Worm (Caenorhabditis elegans): Measurements from ENCODE around the gene Y53G8AM.6.
"Not testable (repeated sequence)": the region's sequence is repeated elsewhere in the genome, so short reads cannot be mapped to it uniquely, and the experiment has no call there.

The Y53G8AM.6 gene

ce11 chrIII:3259691-3260090, at the start of gene Y53G8AM.6:
Gene Y53G8AM.6 (minus strand): TSS chrIII:3259791.
- not testable (repeated sequence) for TF ChIP-seq T22C8.4 (GFP tag; IDR thresholded peaks at IDR 0.05); tab-1 (GFP tag; IDR thresholded peaks at IDR 0.05); ref-1 (GFP tag; conservative IDR thresholded peaks at IDR 0.05)

- TF ChIP-seq cog-1 (tag; optimal IDR thresholded peaks at IDR 0.05) (no peak), tab-1 (GFP tag; IDR thresholded peaks at IDR 0.05) (no peak), ztf-23 (GFP tag; IDR thresholded peaks at IDR 0.05) (no peak), klf-2 (GFP tag; conservative IDR thresholded peaks at IDR 0.05) (no peak), med-1 (GFP tag; optimal IDR thresholded peaks at IDR 0.05; ENCODE audit: insufficient read depth) (no peak)
Observed at ce11 chrIII:3308940-3309339, 49.3 kb upstream of the Y53G8AM.6 start.

ce11 chrIII:3307379-3307778, 47.8 kb upstream of the Y53G8AM.6 start:
- TF ChIP-seq ztf-23 (GFP tag; IDR thresholded peaks at IDR 0.05), result no peak
- no peak for TF ChIP-seq klf-2 (GFP tag; conservative IDR thresholded peaks at IDR 0.05)
- TF ChIP-seq cog-1 (tag; optimal IDR thresholded peaks at IDR 0.05), result no peak
- no peak for TF ChIP-seq ztf-29 (GFP tag; IDR thresholded peaks at IDR 0.05)
- no peak; the same call in 1 of the 2 replicates for TF ChIP-seq T22C8.4 (GFP tag; IDR thresholded peaks at IDR 0.05)

- TF ChIP-seq ref-1 (GFP tag; conservative IDR thresholded peaks at IDR 0.05), result no peak
- TF ChIP-seq flt-1 (GFP tag; IDR thresholded peaks at IDR 0.05), result no peak
- TF ChIP-seq ztf-29 (GFP tag; IDR thresholded peaks at IDR 0.05), result no peak
- TF ChIP-seq ztf-23 (GFP tag; IDR thresholded peaks at IDR 0.05), result no peak
- TF ChIP-seq T22C8.4 (GFP tag; IDR thresholded peaks at IDR 0.05), result no peak
- no peak for TF ChIP-seq klf-2 (GFP tag; conservative IDR thresholded peaks at IDR 0.05)
- no peak for TF ChIP-seq med-1 (GFP tag; optimal IDR thresholded peaks at IDR 0.05; ENCODE audit: insufficient read depth)
- TF ChIP-seq tab-1 (GFP tag; IDR thresholded peaks at IDR 0.05), result no peak
- TF ChIP-seq cog-1 (tag; optimal IDR thresholded peaks at IDR 0.05), result no peak
Observed at ce11 chrIII:3306322-3306721, 46.7 kb upstream of the Y53G8AM.6 start.

ce11 chrIII:3304554-3304953, 45.0 kb upstream of the Y53G8AM.6 start:
- TF ChIP-seq ztf-23 (GFP tag; IDR thresholded peaks at IDR 0.05), result no peak
- TF ChIP-seq T22C8.4 (GFP tag; IDR thresholded peaks at IDR 0.05), result no peak

- TF ChIP-seq ref-1 (GFP tag; conservative IDR thresholded peaks at IDR 0.05), result no peak
- TF ChIP-seq med-1 (GFP tag; optimal IDR thresholded peaks at IDR 0.05; ENCODE audit: insufficient read depth), result no peak
- TF ChIP-seq klf-2 (GFP tag; conservative IDR thresholded peaks at IDR 0.05), result no peak
- TF ChIP-seq T22C8.4 (GFP tag; IDR thresholded peaks at IDR 0.05), result no peak
- no peak for TF ChIP-seq tab-1 (GFP tag; IDR thresholded peaks at IDR 0.05)
- no peak for TF ChIP-seq cog-1 (tag; optimal IDR thresholded peaks at IDR 0.05)
- TF ChIP-seq flt-1 (GFP tag; IDR thresholded peaks at IDR 0.05), result no peak
- no peak for TF ChIP-seq ztf-23 (GFP tag; IDR thresholded peaks at IDR 0.05)
- no peak for TF ChIP-seq ztf-29 (GFP tag; IDR thresholded peaks at IDR 0.05)
Observed at ce11 chrIII:3297151-3297550, 37.6 kb upstream of the Y53G8AM.6 start, which contains the start of gene Y53G8AR.5. Gene Y53G8AR.5 (plus strand): TSS chrIII:3297451.

- no peak for TF ChIP-seq tab-1 (GFP tag; IDR thresholded peaks at IDR 0.05)
- no peak for TF ChIP-seq cog-1 (tag; optimal IDR thresholded peaks at IDR 0.05)
- no peak for TF ChIP-seq klf-2 (GFP tag; conservative IDR thresholded peaks at IDR 0.05)
- TF ChIP-seq flt-1 (GFP tag; IDR thresholded peaks at IDR 0.05), result no peak
- TF ChIP-seq ztf-23 (GFP tag; IDR thresholded peaks at IDR 0.05), result no peak
- no peak for TF ChIP-seq med-1 (GFP tag; optimal IDR thresholded peaks at IDR 0.05; ENCODE audit: insufficient read depth)
- no peak for TF ChIP-seq ztf-29 (GFP tag; IDR thresholded peaks at IDR 0.05)
- no peak for TF ChIP-seq ref-1 (GFP tag; conservative IDR thresholded peaks at IDR 0.05)
- TF ChIP-seq T22C8.4 (GFP tag; IDR thresholded peaks at IDR 0.05), result no peak
Observed at ce11 chrIII:3294283-3294793, 34.7 kb upstream of the Y53G8AM.6 start, which contains the start of the genes Y53G8AR.8 and Y53G8AR.6. Gene Y53G8AR.8 (minus strand): TSS chrIII:3294330. Gene Y53G8AR.6 (plus strand): TSS chrIII:3294743.

- TF ChIP-seq ref-1 (GFP tag; conservative IDR thresholded peaks at IDR 0.05) (no peak), ztf-29 (GFP tag; IDR thresholded peaks at IDR 0.05) (no peak), ztf-23 (GFP tag; IDR thresholded peaks at IDR 0.05) (no peak), med-1 (GFP tag; optimal IDR thresholded peaks at IDR 0.05; ENCODE audit: insufficient read depth) (no peak), tab-1 (GFP tag; IDR thresholded peaks at IDR 0.05) (no peak), klf-2 (GFP tag; conservative IDR thresholded peaks at IDR 0.05) (no peak), flt-1 (GFP tag; IDR thresholded peaks at IDR 0.05) (no peak), cog-1 (tag; optimal IDR thresholded peaks at IDR 0.05) (no peak), T22C8.4 (GFP tag; IDR thresholded peaks at IDR 0.05) (no peak)
Observed at ce11 chrIII:3281860-3282358, 22.3 kb upstream of the Y53G8AM.6 start, which contains the start of gene mfsd-8. Gene mfsd-8 (plus strand): TSS chrIII:3282308.

ce11 chrIII:3279304-3279703, 19.7 kb upstream of the Y53G8AM.6 start:
- TF ChIP-seq ref-1 (GFP tag; conservative IDR thresholded peaks at IDR 0.05), result no peak
- TF ChIP-seq ztf-29 (GFP tag; IDR thresholded peaks at IDR 0.05), result no peak
- TF ChIP-seq T22C8.4 (GFP tag; IDR thresholded peaks at IDR 0.05), result no peak
- TF ChIP-seq med-1 (GFP tag; optimal IDR thresholded peaks at IDR 0.05; ENCODE audit: insufficient read depth), result no peak
- TF ChIP-seq ztf-23 (GFP tag; IDR thresholded peaks at IDR 0.05), result 0 out of 2 replicates have a peak, but pooled peaks have one; percentile 39
- TF ChIP-seq tab-1 (GFP tag; IDR thresholded peaks at IDR 0.05), result no peak
- no peak for TF ChIP-seq klf-2 (GFP tag; conservative IDR thresholded peaks at IDR 0.05)
- peak; percentile 55 for TF ChIP-seq cog-1 (tag; optimal IDR thresholded peaks at IDR 0.05)
- TF ChIP-seq flt-1 (GFP tag; IDR thresholded peaks at IDR 0.05), result no peak

ce11 chrIII:3278610-3279009, 19.0 kb upstream of the Y53G8AM.6 start, which contains the start of gene Y53G8AM.8:
Gene Y53G8AM.8 (minus strand): TSS chrIII:3278710.
- TF ChIP-seq T22C8.4 (GFP tag; IDR thresholded peaks at IDR 0.05) (no peak), cog-1 (tag; optimal IDR thresholded peaks at IDR 0.05) (no peak), med-1 (GFP tag; optimal IDR thresholded peaks at IDR 0.05; ENCODE audit: insufficient read depth) (no peak), flt-1 (GFP tag; IDR thresholded peaks at IDR 0.05) (no peak), ztf-23 (GFP tag; IDR thresholded peaks at IDR 0.05) (no peak), tab-1 (GFP tag; IDR thresholded peaks at IDR 0.05) (no peak), klf-2 (GFP tag; conservative IDR thresholded peaks at IDR 0.05) (no peak), ref-1 (GFP tag; conservative IDR thresholded peaks at IDR 0.05) (no peak), ztf-29 (GFP tag; IDR thresholded peaks at IDR 0.05) (no peak)

Measured in whole organism, midembryonic.